Worm (Caenorhabditis elegans) whole organism, L3 larva: Measurements from ENCODE around the gene F56D5.6.

Source experiments
- R02D3.7 ChIP-seq: fragments of 150-350 bp; optimal IDR thresholded peaks from 2 replicates; lab custom pipeline; 2014; ENCODE audit warnings: missing biosample characterization, missing genetic modification characterization
- ZK546.5 ChIP-seq: sonication (generic microtip); optimal IDR thresholded peaks from 2 replicates; lab custom pipeline; 2017; ENCODE audit warnings: missing biosample characterization, missing genetic modification characterization
- aly-2 ChIP-seq: fragments of 150-350 bp; optimal IDR thresholded peaks from 2 replicates; lab custom pipeline; 2014; ENCODE audit warnings: missing biosample characterization, missing genetic modification characterization
- ama-1 ChIP-seq: fragments of 150-350 bp; optimal IDR thresholded peaks from 2 replicates; lab custom pipeline; 2018
- ceh-16 ChIP-seq: sonication (generic microtip); optimal IDR thresholded peaks from 2 replicates; lab custom pipeline; 2017; ENCODE audit warnings: missing biosample characterization, missing genetic modification characterization
- ceh-28 ChIP-seq: fragments of 150-350 bp; optimal IDR thresholded peaks from 2 replicates; lab custom pipeline; 2014; ENCODE audit warnings: missing biosample characterization, missing genetic modification reagents, missing genetic modification characterization
- ceh-9 ChIP-seq: sonication (generic microtip); optimal IDR thresholded peaks from 2 replicates; lab custom pipeline; 2018; ENCODE audit warnings: missing biosample characterization, missing genetic modification characterization
- daf-12 ChIP-seq: fragments of 150-350 bp; optimal IDR thresholded peaks from 2 replicates; lab custom pipeline; 2014; ENCODE audit warnings: missing biosample characterization, missing genetic modification reagents, missing genetic modification characterization
- egl-27 ChIP-seq: sonication (generic microtip); optimal IDR thresholded peaks from 4 replicates; lab custom pipeline; 2017; ENCODE audit warnings: missing biosample characterization, missing genetic modification reagents, missing genetic modification characterization
- egl-5 ChIP-seq: fragments of 150-350 bp; optimal IDR thresholded peaks from 2 replicates; lab custom pipeline; 2017; ENCODE audit warnings: missing biosample characterization, missing genetic modification reagents, missing genetic modification characterization, inconsistent platforms
- elt-1 ChIP-seq: fragments of 150-350 bp; optimal IDR thresholded peaks from 2 replicates; lab custom pipeline; 2014; ENCODE audit warnings: missing biosample characterization, missing genetic modification characterization
- elt-2 ChIP-seq: sonication (generic microtip); optimal IDR thresholded peaks from 2 replicates; lab custom pipeline; 2016; ENCODE audit warnings: missing genetic modification reagents, mild to moderate bottlenecking, missing genetic modification characterization, missing compliant biosample characterization
- elt-3 ChIP-seq, 3 experiments: fragments of 150-350 bp in 1 of 3; sonication (generic microtip) in 2 of 3; optimal IDR thresholded peaks; 2 replicates in 2 of 3; 4 replicates in 1 of 3; lab custom pipeline; 2014 to 2017; ENCODE audit warnings: missing biosample characterization in 3 of 3, missing genetic modification characterization in 3 of 3
- eor-1 ChIP-seq, 2 experiments: fragments of 150-350 bp; optimal IDR thresholded peaks; 2 replicates each; lab custom pipeline; 2014 to 2018; ENCODE audit warnings: missing biosample characterization in 2 of 2, missing genetic modification characterization in 2 of 2
- fkh-10 ChIP-seq: sonication (generic microtip); optimal IDR thresholded peaks from 2 replicates; lab custom pipeline; 2017; ENCODE audit warnings: missing biosample characterization, missing genetic modification reagents, missing genetic modification characterization
- fkh-2 ChIP-seq: fragments of 150-350 bp; optimal IDR thresholded peaks from 2 replicates; lab custom pipeline; 2014; ENCODE audit warnings: missing biosample characterization, missing genetic modification reagents, missing genetic modification characterization
- fos-1 ChIP-seq: fragments of 150-350 bp; optimal IDR thresholded peaks from 2 replicates; lab custom pipeline; 2014; ENCODE audit warnings: missing biosample characterization, missing genetic modification characterization
- lin-15B ChIP-seq: fragments of 150-350 bp; optimal IDR thresholded peaks from 2 replicates; lab custom pipeline; 2014; ENCODE audit warnings: missing biosample characterization, missing genetic modification characterization
- lsy-12 ChIP-seq: sonication (generic microtip); optimal IDR thresholded peaks from 2 replicates; lab custom pipeline; 2016; ENCODE audit warnings: mild to moderate bottlenecking, missing genetic modification characterization, missing compliant biosample characterization
- mml-1 ChIP-seq: fragments of 150-350 bp; sonication (generic microtip); optimal IDR thresholded peaks from 3 replicates; lab custom pipeline; 2014; ENCODE audit warnings: missing biosample characterization, missing genetic modification characterization
- nfya-1 ChIP-seq: sonication (generic microtip); optimal IDR thresholded peaks from 2 replicates; lab custom pipeline; 2017; ENCODE audit warnings: missing genetic modification characterization, mild to moderate bottlenecking, missing compliant biosample characterization, antibody characterized with exemption, moderate library complexity; ENCODE audit not compliant: insufficient read depth
- nhr-11 ChIP-seq: fragments of 150-350 bp; optimal IDR thresholded peaks from 2 replicates; lab custom pipeline; 2014; ENCODE audit warnings: missing biosample characterization, missing genetic modification characterization
- nhr-12 ChIP-seq: fragments of 150-350 bp; optimal IDR thresholded peaks from 2 replicates; lab custom pipeline; 2014; ENCODE audit warnings: missing biosample characterization, missing genetic modification characterization
- nhr-23 ChIP-seq: fragments of 150-350 bp; optimal IDR thresholded peaks from 2 replicates; lab custom pipeline; 2014; ENCODE audit warnings: missing biosample characterization, missing genetic modification reagents, missing genetic modification characterization
- nhr-237 ChIP-seq: fragments of 150-350 bp; optimal IDR thresholded peaks from 2 replicates; lab custom pipeline; 2014; ENCODE audit warnings: missing biosample characterization, missing genetic modification characterization
- nhr-25 ChIP-seq: sonication (generic microtip); optimal IDR thresholded peaks from 2 replicates; lab custom pipeline; 2017; ENCODE audit warnings: missing biosample characterization, missing genetic modification characterization
- nhr-43 ChIP-seq: sonication (generic microtip); optimal IDR thresholded peaks from 2 replicates; lab custom pipeline; 2016; ENCODE audit warnings: mild to moderate bottlenecking, missing genetic modification characterization, missing compliant biosample characterization; ENCODE audit not compliant: poor library complexity, severe bottlenecking
- nhr-67 ChIP-seq: fragments of 150-350 bp; optimal IDR thresholded peaks from 2 replicates; lab custom pipeline; 2014; ENCODE audit warnings: missing biosample characterization, missing genetic modification characterization
- nhr-76 ChIP-seq: fragments of 150-350 bp; sonication (generic microtip); optimal IDR thresholded peaks from 5 replicates; lab custom pipeline; 2014; ENCODE audit warnings: missing biosample characterization, missing genetic modification characterization
- nhr-77 ChIP-seq: fragments of 150-350 bp; optimal IDR thresholded peaks from 2 replicates; lab custom pipeline; 2014; ENCODE audit warnings: missing biosample characterization, missing genetic modification characterization
- pha-4 ChIP-seq: fragments of 150-350 bp; optimal IDR thresholded peaks from 2 replicates; lab custom pipeline; 2014; ENCODE audit warnings: missing biosample characterization, missing genetic modification reagents, missing genetic modification characterization
- sea-2 ChIP-seq: fragments of 150-350 bp; sonication (generic microtip); optimal IDR thresholded peaks from 4 replicates; lab custom pipeline; 2014; ENCODE audit warnings: missing biosample characterization, missing genetic modification reagents, missing genetic modification characterization
- skn-1 ChIP-seq: fragments of 150-350 bp; optimal IDR thresholded peaks from 2 replicates; lab custom pipeline; 2014; ENCODE audit warnings: missing biosample characterization, missing genetic modification characterization
- snpc-4 ChIP-seq: fragments of 150-350 bp; optimal IDR thresholded peaks from 2 replicates; lab custom pipeline; 2014; ENCODE audit warnings: missing biosample characterization, missing genetic modification characterization
- tbx-2 ChIP-seq: sonication (generic microtip); optimal IDR thresholded peaks from 2 replicates; lab custom pipeline; 2016; ENCODE audit warnings: mild to moderate bottlenecking, missing genetic modification characterization, missing compliant biosample characterization
- unc-39 ChIP-seq: sonication (generic microtip); optimal IDR thresholded peaks from 4 replicates; lab custom pipeline; 2017; ENCODE audit warnings: missing biosample characterization, missing genetic modification characterization
- unc-62 ChIP-seq: fragments of 150-350 bp; sonication (generic microtip); optimal IDR thresholded peaks from 4 replicates; lab custom pipeline; 2014; ENCODE audit warnings: missing biosample characterization, missing genetic modification reagents, missing genetic modification characterization
- zag-1 ChIP-seq: fragments of 150-350 bp; optimal IDR thresholded peaks from 2 replicates; lab custom pipeline; 2014; ENCODE audit warnings: missing biosample characterization, missing genetic modification characterization
- ztf-11 ChIP-seq: fragments of 150-350 bp; optimal IDR thresholded peaks from 2 replicates; lab custom pipeline; 2014; ENCODE audit warnings: missing biosample characterization, missing genetic modification characterization
- ztf-4 ChIP-seq: fragments of 150-350 bp; optimal IDR thresholded peaks from 2 replicates; lab custom pipeline; 2014; ENCODE audit warnings: missing biosample characterization, missing genetic modification characterization

F56D5.6 gene

ce11 chrIV:9444417-9445026 is 42.8 kb downstream of the F56D5.6 start (continued):
- TF ChIP-seq ztf-11 (no peak), R02D3.7 (tag; lab: Kevin White, UChicago) (peak; percentile 76), elt-2 (tag; lab: Kevin White, UChicago) (peak; percentile 83), ZK546.5 (no peak), unc-39 (tag; lab: Kevin White, UChicago) (no peak), ama-1 (peak; percentile 98), egl-5 (tag; lab: Kevin White, UChicago) (peak; percentile 65), nhr-25 (tag; lab: Kevin White, UChicago) (peak; percentile 97), ztf-4 (tag; lab: Kevin White, UChicago) (peak; percentile 80), ceh-28 (tag; lab: Kevin White, UChicago) (peak; percentile 83), tbx-2 (tag; lab: Kevin White, UChicago) (peak; percentile 78), pha-4 (tag; lab: Kevin White, UChicago) (peak; percentile 98), ceh-16 (peak; percentile 52), lin-15B (peak; percentile 88), fkh-10 (GFP tag; lab: Kevin White, UChicago) (peak; percentile 46), nhr-76 (tag; lab: Kevin White, UChicago) (peak; percentile 86), mml-1 (tag; lab: Kevin White, UChicago) (no peak), zag-1 (no peak)

- TF ChIP-seq skn-1 (tag; lab: Kevin White, UChicago) (no peak), nhr-77 (tag; lab: Kevin White, UChicago) (no peak), lsy-12 (tag; lab: Kevin White, UChicago) (no peak), daf-12 (tag; lab: Kevin White, UChicago) (no peak), nhr-43 (tag; lab: Kevin White, UChicago) (no peak), ceh-16 (no peak), elt-3 (tag; optimal IDR thresholded peaks at IDR 0.05; lab: Kevin White, UChicago) (no peak), ztf-4 (tag; lab: Kevin White, UChicago) (no peak), aly-2 (tag; lab: Kevin White, UChicago) (no peak), nhr-11 (tag; lab: Kevin White, UChicago) (no peak), ztf-11 (no peak), fos-1 (tag; lab: Kevin White, UChicago) (no peak), snpc-4 (tag; lab: Kevin White, UChicago) (no peak), egl-27 (tag; lab: Kevin White, UChicago) (no peak), tbx-2 (tag; lab: Kevin White, UChicago) (no peak), sea-2 (GFP tag; lab: Kevin White, UChicago) (no peak), nfya-1 (tag; lab: Kevin White, UChicago) (no peak), fkh-2 (tag; lab: Kevin White, UChicago) (no peak), pha-4 (tag; lab: Kevin White, UChicago) (no peak)
Measured at ce11 chrIV:9445407-9445806, 43.7 kb downstream of the F56D5.6 start, which contains the start of gene hsp-12.3. Gene hsp-12.3 (minus strand): TSS chrIV:9445507.

- TF ChIP-seq elt-1 (tag; lab: Kevin White, UChicago) (no peak), ceh-9 (no peak), egl-27 (tag; lab: Kevin White, UChicago) (no peak), mml-1 (tag; lab: Kevin White, UChicago) (no peak), unc-39 (tag; lab: Kevin White, UChicago) (no peak), nfya-1 (tag; lab: Kevin White, UChicago) (no peak), nhr-237 (tag; lab: Kevin White, UChicago) (no peak), ztf-4 (tag; lab: Kevin White, UChicago) (no peak), nhr-67 (tag; lab: Kevin White, UChicago) (no peak), ztf-11 (no peak), nhr-12 (tag; lab: Kevin White, UChicago) (no peak), unc-62 (GFP tag; lab: Kevin White, UChicago) (no peak), nhr-43 (tag; lab: Kevin White, UChicago) (no peak), nhr-23 (no peak), ZK546.5 (no peak), eor-1 (tag; optimal IDR thresholded peaks at IDR 0.05; lab: Kevin White, UChicago) (no peak)
Measured at ce11 chrIV:9447209-9447608, 45.5 kb downstream of the F56D5.6 start, which contains the start of gene hsp-12.6. Gene hsp-12.6 (minus strand): TSS chrIV:9447228.
